Worm (Caenorhabditis elegans) whole organism, L2 larva: ENCODE data around the gene col-184.
"Not testable (repeated sequence)": the region's sequence is repeated elsewhere in the genome, so short reads cannot be mapped to it uniquely, and the experiment has no call there.

ENCODE experiments used
- C34F6.9 ChIP-seq: fragments of 150-350 bp; optimal IDR thresholded peaks from 2 replicates; lab custom pipeline; 2014; ENCODE audit warnings: missing biosample characterization, missing genetic modification characterization
- F13H6.1 ChIP-seq: sonication (generic microtip); optimal IDR thresholded peaks from 2 replicates; lab custom pipeline; 2016; ENCODE audit warnings: missing genetic modification characterization, missing compliant biosample characterization
- Y55F3AM.14 ChIP-seq: fragments of 200-800 bp; sonication (Bioruptor generic); optimal IDR thresholded peaks from 2 replicates; lab custom pipeline; 2018; ENCODE audit warnings: mild to moderate bottlenecking, missing genetic modification characterization, missing compliant biosample characterization
- ZK546.5 ChIP-seq: sonication (generic microtip); optimal IDR thresholded peaks from 2 replicates; lab custom pipeline; 2017; ENCODE audit warnings: missing biosample characterization, missing genetic modification characterization
- aly-2 ChIP-seq: fragments of 150-350 bp; optimal IDR thresholded peaks from 2 replicates; lab custom pipeline; 2014; ENCODE audit warnings: missing biosample characterization, missing genetic modification characterization
- ceh-82 ChIP-seq: fragments of 150-350 bp; optimal IDR thresholded peaks from 2 replicates; lab custom pipeline; 2014; ENCODE audit warnings: missing biosample characterization, missing genetic modification characterization
- crh-2 ChIP-seq: sonication (generic microtip); optimal IDR thresholded peaks from 2 replicates; lab custom pipeline; 2017; ENCODE audit warnings: missing biosample characterization, missing genetic modification characterization
- dmd-4 ChIP-seq: sonication (generic microtip); optimal IDR thresholded peaks from 2 replicates; lab custom pipeline; 2017; ENCODE audit warnings: missing biosample characterization, missing genetic modification characterization
- egl-27 ChIP-seq: sonication (generic microtip); optimal IDR thresholded peaks from 3 replicates; lab custom pipeline; 2017; ENCODE audit warnings: missing biosample characterization, missing genetic modification reagents, missing genetic modification characterization
- elt-3 ChIP-seq: sonication (generic microtip); optimal IDR thresholded peaks from 2 replicates; lab custom pipeline; 2017; ENCODE audit warnings: missing biosample characterization, missing genetic modification characterization
- fos-1 ChIP-seq: fragments of 150-350 bp; optimal IDR thresholded peaks from 2 replicates; lab custom pipeline; 2014; ENCODE audit warnings: missing biosample characterization, missing genetic modification characterization
- gmeb-1 ChIP-seq: fragments of 150-350 bp; optimal IDR thresholded peaks from 2 replicates; lab custom pipeline; 2014; ENCODE audit warnings: missing biosample characterization, missing genetic modification characterization
- lin-11 ChIP-seq: fragments of 150-350 bp; sonication (generic microtip); optimal IDR thresholded peaks from 2 replicates; lab custom pipeline; 2014; ENCODE audit warnings: missing biosample characterization, missing genetic modification characterization, inconsistent platforms, mixed read lengths
- lin-13 ChIP-seq: fragments of 150-350 bp; optimal IDR thresholded peaks from 2 replicates; lab custom pipeline; 2014; ENCODE audit warnings: missing biosample characterization, missing genetic modification reagents, missing genetic modification characterization
- lsy-2 ChIP-seq, 2 experiments: fragments of 150-350 bp in 1 of 2; sonication (generic microtip) in 1 of 2; optimal IDR thresholded peaks; 2 replicates each; lab custom pipeline; 2014 to 2017; ENCODE audit warnings: missing biosample characterization in 2 of 2, missing genetic modification characterization in 2 of 2
- mbf-1 ChIP-seq: sonication (generic microtip); optimal IDR thresholded peaks from 2 replicates; lab custom pipeline; 2017; ENCODE audit warnings: missing biosample characterization, missing genetic modification characterization
- mdl-1 ChIP-seq, 2 experiments: fragments of 150-350 bp in 1 of 2; sonication (generic microtip) in 1 of 2; optimal IDR thresholded peaks; 2 replicates each; lab custom pipeline; 2017; ENCODE audit warnings: missing biosample characterization in 2 of 2, missing genetic modification characterization in 2 of 2
- nhr-11 ChIP-seq: fragments of 150-350 bp; optimal IDR thresholded peaks from 2 replicates; lab custom pipeline; 2014; ENCODE audit warnings: missing biosample characterization, missing genetic modification characterization
- nhr-129 ChIP-seq: fragments of 150-350 bp; optimal IDR thresholded peaks from 2 replicates; lab custom pipeline; 2014; ENCODE audit warnings: missing biosample characterization, missing genetic modification characterization
- nhr-21 ChIP-seq: fragments of 150-350 bp; optimal IDR thresholded peaks from 2 replicates; lab custom pipeline; 2014; ENCODE audit warnings: missing biosample characterization, missing genetic modification characterization
- nhr-23 ChIP-seq: fragments of 150-350 bp; optimal IDR thresholded peaks from 2 replicates; lab custom pipeline; 2014; ENCODE audit warnings: missing biosample characterization, missing genetic modification reagents, missing genetic modification characterization
- nhr-25 ChIP-seq: fragments of 150-350 bp; sonication (generic microtip); optimal IDR thresholded peaks from 3 replicates; lab custom pipeline; 2014; ENCODE audit warnings: missing biosample characterization, missing genetic modification characterization
- nhr-6 ChIP-seq: fragments of 150-350 bp; optimal IDR thresholded peaks from 2 replicates; lab custom pipeline; 2014; ENCODE audit warnings: missing biosample characterization, missing genetic modification characterization
- nhr-77 ChIP-seq: fragments of 150-350 bp; optimal IDR thresholded peaks from 2 replicates; lab custom pipeline; 2014; ENCODE audit warnings: missing biosample characterization, missing genetic modification characterization
- sem-4 ChIP-seq: fragments of 150-350 bp; optimal IDR thresholded peaks from 2 replicates; lab custom pipeline; 2014; ENCODE audit warnings: missing biosample characterization, missing genetic modification reagents, missing genetic modification characterization
- sma-3 ChIP-seq: sonication (generic microtip); optimal IDR thresholded peaks from 2 replicates; lab custom pipeline; 2016; ENCODE audit warnings: missing genetic modification reagents, missing genetic modification characterization, missing compliant biosample characterization
- sma-9 ChIP-seq, 2 experiments: fragments of 150-350 bp in 1 of 2; sonication (generic microtip) in 1 of 2; optimal IDR thresholded peaks; 2 replicates each; lab custom pipeline; 2014 to 2016; ENCODE audit warnings: missing genetic modification characterization in 2 of 2, mild to moderate bottlenecking in 1 of 2, missing biosample characterization in 1 of 2, missing compliant biosample characterization in 1 of 2, missing genetic modification reagents in 1 of 2, moderate library complexity in 1 of 2
- snpc-4 ChIP-seq: fragments of 150-350 bp; optimal IDR thresholded peaks from 2 replicates; lab custom pipeline; 2014; ENCODE audit warnings: missing biosample characterization, missing genetic modification characterization
- unc-39 ChIP-seq: fragments of 150-350 bp; optimal IDR thresholded peaks from 2 replicates; lab custom pipeline; 2014; ENCODE audit warnings: missing biosample characterization, missing genetic modification characterization
- unc-55 ChIP-seq: fragments of 150-350 bp; sonication (generic microtip); optimal IDR thresholded peaks from 3 replicates; lab custom pipeline; 2014; ENCODE audit warnings: missing biosample characterization, missing genetic modification reagents, missing genetic modification characterization
- unc-62 ChIP-seq: fragments of 150-350 bp; optimal IDR thresholded peaks from 2 replicates; lab custom pipeline; 2014; ENCODE audit warnings: missing biosample characterization, missing genetic modification reagents, missing genetic modification characterization
- zag-1 ChIP-seq: fragments of 150-350 bp; optimal IDR thresholded peaks from 2 replicates; lab custom pipeline; 2014; ENCODE audit warnings: missing biosample characterization, missing genetic modification characterization
- ztf-1 ChIP-seq: fragments of 200-800 bp; sonication (Bioruptor generic); conservative IDR thresholded peaks from 2 replicates; pipeline ENCODE4 v1.3.6; 2022; ENCODE audit warnings: missing genetic modification characterization, missing compliant biosample characterization
- ztf-11 ChIP-seq: sonication (generic microtip); optimal IDR thresholded peaks from 2 replicates; lab custom pipeline; 2017; ENCODE audit warnings: missing biosample characterization, missing genetic modification characterization
- ztf-4 ChIP-seq: fragments of 150-350 bp; optimal IDR thresholded peaks from 2 replicates; lab custom pipeline; 2014; ENCODE audit warnings: missing biosample characterization, missing genetic modification characterization

col-184 gene

ce11 chrX:13448665-13449099 is 20.6 kb upstream of the col-184 start:
- TF ChIP-seq lsy-2 (tag; optimal IDR thresholded peaks at IDR 0.05; lab: Kevin White, UChicago) (peak; percentile 20 to 52), unc-55 (peak; percentile 59), sma-3 (peak; percentile 71), egl-27 (tag; lab: Kevin White, UChicago) (peak; percentile 20), lin-11 (tag; lab: Kevin White, UChicago) (peak; percentile 47), nhr-21 (peak; percentile 70), nhr-129 (peak; percentile 79), fos-1 (peak; percentile 42), lin-13 (GFP tag; lab: Kevin White, UChicago) (peak; percentile 47), sma-9 (GFP tag; optimal IDR thresholded peaks at IDR 0.05; lab: Kevin White, UChicago) (peak; percentile 71), nhr-6 (peak; percentile 3), zag-1 (peak; percentile 51), crh-2 (tag; lab: Kevin White, UChicago) (peak; percentile 57), F13H6.1 (tag; lab: Kevin White, UChicago) (peak; percentile 46), Y55F3AM.14 (GFP tag; lab: Kevin White, UChicago) (peak; percentile 40), mdl-1 (tag; optimal IDR thresholded peaks at IDR 0.05; lab: Kevin White, UChicago) (peak in 1 of 2 experiments; percentile 54), C34F6.9 (tag; lab: Kevin White, UChicago) (peak; percentile 49)
- TF ChIP-seq sma-9 (tag; optimal IDR thresholded peaks at IDR 0.05; lab: Kevin White, UChicago), result not testable (repeated sequence)

ce11 chrX:13451578-13451977 is 17.7 kb upstream of the col-184 start, which contains the start of gene F02D10.6:
TSS of gene F02D10.6 (minus strand) at chrX:13451678.
- TF ChIP-seq lsy-2 (tag; optimal IDR thresholded peaks at IDR 0.05; lab: Kevin White, UChicago) (no peak), crh-2 (tag; lab: Kevin White, UChicago) (no peak), sem-4 (no peak), ztf-1 (no peak), nhr-77 (tag; lab: Kevin White, UChicago) (no peak), mbf-1 (no peak)

ce11 chrX:13456442-13456841 is 12.8 kb upstream of the col-184 start, which contains the start of gene flr-1:
TSS of gene flr-1 (minus strand) at chrX:13456542.
- TF ChIP-seq sem-4 (no peak), nhr-23 (tag; lab: Kevin White, UChicago) (no peak), ztf-1 (no peak), F13H6.1 (tag; lab: Kevin White, UChicago) (no peak), aly-2 (no peak), unc-55 (no peak), zag-1 (no peak), unc-62 (GFP tag; lab: Kevin White, UChicago) (no peak), ZK546.5 (tag; lab: Kevin White, UChicago) (no peak)

ce11 chrX:13462519-13462918 is 6.7 kb upstream of the col-184 start, which contains the start of gene F02D10.3:
TSS of gene F02D10.3 (minus strand) at chrX:13462619.
- TF ChIP-seq snpc-4 (tag; lab: Kevin White, UChicago), result no peak
- no peak for TF ChIP-seq mbf-1
- TF ChIP-seq sma-9 (GFP tag; optimal IDR thresholded peaks at IDR 0.05; lab: Kevin White, UChicago), result no peak
- no peak for TF ChIP-seq sma-9 (tag; optimal IDR thresholded peaks at IDR 0.05; lab: Kevin White, UChicago)
- no peak for TF ChIP-seq dmd-4 (tag; lab: Kevin White, UChicago)
- TF ChIP-seq lin-13 (GFP tag; lab: Kevin White, UChicago), result no peak
- no peak for TF ChIP-seq nhr-129
- no peak for TF ChIP-seq ztf-4
- no peak for TF ChIP-seq lin-11 (tag; lab: Kevin White, UChicago)
- no peak for TF ChIP-seq unc-39 (tag; lab: Kevin White, UChicago)
- TF ChIP-seq nhr-25 (tag; lab: Kevin White, UChicago), result no peak
- no peak for TF ChIP-seq nhr-77 (tag; lab: Kevin White, UChicago)
- TF ChIP-seq unc-62 (GFP tag; lab: Kevin White, UChicago), result no peak
- no peak for TF ChIP-seq gmeb-1 (tag; lab: Kevin White, UChicago)
- TF ChIP-seq ztf-11, result no peak
- no peak for TF ChIP-seq mdl-1 (tag; optimal IDR thresholded peaks at IDR 0.05; lab: Kevin White, UChicago)
- no peak for TF ChIP-seq ceh-82 (tag; lab: Kevin White, UChicago)
- TF ChIP-seq nhr-11 (tag; lab: Kevin White, UChicago), result no peak
- TF ChIP-seq nhr-6, result no peak
- TF ChIP-seq crh-2 (tag; lab: Kevin White, UChicago), result no peak

ce11 chrX:13463793-13464192 is 5.5 kb upstream of the col-184 start, which contains the start of gene F02D10.2:
TSS of gene F02D10.2 (minus strand) at chrX:13463893.
- TF ChIP-seq nhr-6 (no peak), snpc-4 (tag; lab: Kevin White, UChicago) (no peak), dmd-4 (tag; lab: Kevin White, UChicago) (no peak), mbf-1 (no peak), unc-55 (no peak), ztf-1 (no peak), sem-4 (no peak), sma-3 (no peak), elt-3 (no peak), egl-27 (tag; lab: Kevin White, UChicago) (no peak), nhr-21 (no peak)
